Worm (Caenorhabditis elegans): ENCODE data around the gene rpb-9.

The rpb-9 gene

ce11 chrV:8040247-8041084 is 28.3 kb upstream of the rpb-9 start (continued):
- TF ChIP-seq ceh-44 (GFP tag; IDR thresholded peaks at IDR 0.05) (no peak), F26F4.8 (GFP tag; conservative IDR thresholded peaks at IDR 0.05) (no peak), nhr-76 (tag; optimal IDR thresholded peaks at IDR 0.05) (no peak), saeg-2 (GFP tag; IDR thresholded peaks at IDR 0.05) (no peak), gei-8 (GFP tag; optimal IDR thresholded peaks at IDR 0.05) (no peak), lin-39 (tag; optimal IDR thresholded peaks at IDR 0.05) (no peak), nhr-42 (GFP tag; IDR thresholded peaks at IDR 0.05) (no peak), F49E8.2 (tag; optimal IDR thresholded peaks at IDR 0.05; ENCODE audit: borderline replicate concordance) (no peak), snpc-1.2 (GFP tag; IDR thresholded peaks at IDR 0.05) (no peak), nhr-111 (GFP tag; optimal IDR thresholded peaks at IDR 0.05) (no peak), spr-3 (GFP tag; optimal IDR thresholded peaks at IDR 0.05) (no peak), lin-15B (tag; optimal IDR thresholded peaks at IDR 0.05) (no peak), tra-1 (GFP tag; IDR thresholded peaks at IDR 0.05) (no peak), ceh-82 (tag; optimal IDR thresholded peaks at IDR 0.05) (no peak), unc-39 (tag; optimal IDR thresholded peaks at IDR 0.05) (no peak), ceh-28 (tag; optimal IDR thresholded peaks at IDR 0.05) (no peak), dmd-8 (GFP tag; IDR thresholded peaks at IDR 0.05) (no peak), nhr-77 (tag; optimal IDR thresholded peaks at IDR 0.05) (no peak), pqm-1 (tag; optimal IDR thresholded peaks at IDR 0.05) (no peak), mxl-3 (GFP tag; optimal IDR thresholded peaks at IDR 0.05) (peak; percentile 17), lim-7 (GFP tag; IDR thresholded peaks at IDR 0.05) (no peak)

ce11 chrV:8039606-8040005 is 27.5 kb upstream of the rpb-9 start:
- TF ChIP-seq ama-1 (optimal IDR thresholded peaks at IDR 0.05) = peak; percentile 70
- TF ChIP-seq attf-4 (tag; optimal IDR thresholded peaks at IDR 0.05) = no peak
- no peak for TF ChIP-seq F44E2.7 (GFP tag; IDR thresholded peaks at IDR 0.05)

ce11 chrV:8039085-8039525 is 27.0 kb upstream of the rpb-9 start:
- TF ChIP-seq attf-4 (tag; optimal IDR thresholded peaks at IDR 0.05) (peak; percentile 30), F26F4.8 (GFP tag; conservative IDR thresholded peaks at IDR 0.05) (no peak), Y48G9A.11 (GFP tag; IDR thresholded peaks at IDR 0.05) (no peak), T26A8.4 (GFP tag; IDR thresholded peaks at IDR 0.05) (peak; percentile 57; the same call in 1 of the 2 replicates), nhr-25 (tag; optimal IDR thresholded peaks at IDR 0.05; ENCODE audit: borderline replicate concordance, insufficient read depth) (peak; percentile 85), fos-1 (tag; optimal IDR thresholded peaks at IDR 0.05) (no peak), lsy-2 (tag; optimal IDR thresholded peaks at IDR 0.05) (peak in 1 of 2 experiments; percentile 47), duxl-1 (tag; optimal IDR thresholded peaks at IDR 0.05; ENCODE audit: poor library complexity) (peak; percentile 83), hlh-11 (tag; optimal IDR thresholded peaks at IDR 0.05) (peak; percentile 15), mep-1 (tag; optimal IDR thresholded peaks at IDR 0.05) (peak; percentile 79), mxl-2 (GFP tag; conservative IDR thresholded peaks at IDR 0.05) (no peak), spr-1 (tag; optimal IDR thresholded peaks at IDR 0.05) (peak; percentile 61), nhr-48 (tag; optimal IDR thresholded peaks at IDR 0.05) (no peak), cey-2 (tag; optimal IDR thresholded peaks at IDR 0.05; ENCODE audit: borderline replicate concordance, insufficient read depth) (no peak), ztf-11 (tag; optimal IDR thresholded peaks at IDR 0.05) (no peak), dve-1 (tag; optimal IDR thresholded peaks at IDR 0.05; ENCODE audit: insufficient read depth) (peak; percentile 16), madf-9 (GFP tag; conservative IDR thresholded peaks at IDR 0.05) (no peak), nhr-28 (tag; optimal IDR thresholded peaks at IDR 0.05) (no peak), lin-1 (GFP tag; IDR thresholded peaks at IDR 0.05) (peak; percentile 52; the same call in 1 of the 2 replicates), aha-1 (tag) (peak; percentile 52), nhr-111 (GFP tag; optimal IDR thresholded peaks at IDR 0.05) (peak; percentile 24), tra-1 (GFP tag; IDR thresholded peaks at IDR 0.05) (peak; percentile 19; the same call in 1 of the 2 replicates), nhr-102 (tag; optimal IDR thresholded peaks at IDR 0.05) (peak; percentile 44), ceh-82 (tag; optimal IDR thresholded peaks at IDR 0.05) (no peak), mes-2 (tag; optimal IDR thresholded peaks at IDR 0.05; ENCODE audit: poor library complexity, severe bottlenecking) (peak; percentile 0), unc-39 (tag; optimal IDR thresholded peaks at IDR 0.05) (no peak), unc-62 (GFP tag; optimal IDR thresholded peaks at IDR 0.05 in 1 of 2) (no peak), unc-62 (tag; optimal IDR thresholded peaks at IDR 0.05) (no peak), zfp-3 (GFP tag; conservative IDR thresholded peaks at IDR 0.05) (peak; percentile 82; the same call in 1 of the 2 replicates)

All from whole organism, L4 larva.